Worm (Caenorhabditis elegans) whole organism, L2 larva: Measurements from ENCODE around the gene H03G16.6.
A peak's percentile ranks its signal among the peaks of the same experiment; 100 is the strongest.

Source experiments
- C34F6.9 ChIP-seq: fragments of 150-350 bp; optimal IDR thresholded peaks from 2 replicates; lab custom pipeline; 2014; ENCODE audit warnings: missing biosample characterization, missing genetic modification characterization
- R02D3.7 ChIP-seq: fragments of 150-350 bp; optimal IDR thresholded peaks from 2 replicates; lab custom pipeline; 2014; ENCODE audit warnings: missing biosample characterization, missing genetic modification characterization
- Y55F3AM.14 ChIP-seq: fragments of 200-800 bp; sonication (Bioruptor generic); optimal IDR thresholded peaks from 2 replicates; lab custom pipeline; 2018; ENCODE audit warnings: mild to moderate bottlenecking, missing genetic modification characterization, missing compliant biosample characterization
- ZK546.5 ChIP-seq: sonication (generic microtip); optimal IDR thresholded peaks from 2 replicates; lab custom pipeline; 2017; ENCODE audit warnings: missing biosample characterization, missing genetic modification characterization
- alr-1 ChIP-seq: fragments of 150-350 bp; optimal IDR thresholded peaks from 2 replicates; lab custom pipeline; 2014; ENCODE audit warnings: missing biosample characterization, missing genetic modification characterization
- aly-2 ChIP-seq: fragments of 150-350 bp; optimal IDR thresholded peaks from 2 replicates; lab custom pipeline; 2014; ENCODE audit warnings: missing biosample characterization, missing genetic modification characterization
- blmp-1 ChIP-seq: sonication (generic microtip); optimal IDR thresholded peaks from 2 replicates; lab custom pipeline; 2017; ENCODE audit warnings: missing genetic modification characterization, mild to moderate bottlenecking, missing compliant biosample characterization, antibody characterized with exemption, moderate library complexity; ENCODE audit not compliant: insufficient read depth
- crh-2 ChIP-seq: sonication (generic microtip); optimal IDR thresholded peaks from 2 replicates; lab custom pipeline; 2017; ENCODE audit warnings: missing biosample characterization, missing genetic modification characterization
- dmd-4 ChIP-seq: sonication (generic microtip); optimal IDR thresholded peaks from 2 replicates; lab custom pipeline; 2017; ENCODE audit warnings: missing biosample characterization, missing genetic modification characterization
- egl-27 ChIP-seq: sonication (generic microtip); optimal IDR thresholded peaks from 3 replicates; lab custom pipeline; 2017; ENCODE audit warnings: missing biosample characterization, missing genetic modification reagents, missing genetic modification characterization
- elt-3 ChIP-seq: sonication (generic microtip); optimal IDR thresholded peaks from 2 replicates; lab custom pipeline; 2017; ENCODE audit warnings: missing biosample characterization, missing genetic modification characterization
- fos-1 ChIP-seq: fragments of 150-350 bp; optimal IDR thresholded peaks from 2 replicates; lab custom pipeline; 2014; ENCODE audit warnings: missing biosample characterization, missing genetic modification characterization
- gmeb-1 ChIP-seq: fragments of 150-350 bp; optimal IDR thresholded peaks from 2 replicates; lab custom pipeline; 2014; ENCODE audit warnings: missing biosample characterization, missing genetic modification characterization
- lin-11 ChIP-seq: fragments of 150-350 bp; sonication (generic microtip); optimal IDR thresholded peaks from 2 replicates; lab custom pipeline; 2014; ENCODE audit warnings: missing biosample characterization, missing genetic modification characterization, inconsistent platforms, mixed read lengths
- lin-39 ChIP-seq: fragments of 150-350 bp; optimal IDR thresholded peaks from 2 replicates; lab custom pipeline; 2014; ENCODE audit warnings: missing biosample characterization, missing genetic modification reagents, missing genetic modification characterization
- mbf-1 ChIP-seq: sonication (generic microtip); optimal IDR thresholded peaks from 2 replicates; lab custom pipeline; 2017; ENCODE audit warnings: missing biosample characterization, missing genetic modification characterization
- mdl-1 ChIP-seq, 2 experiments: fragments of 150-350 bp in 1 of 2; sonication (generic microtip) in 1 of 2; optimal IDR thresholded peaks; 2 replicates each; lab custom pipeline; 2017; ENCODE audit warnings: missing biosample characterization in 2 of 2, missing genetic modification characterization in 2 of 2
- nhr-10 ChIP-seq: sonication (generic microtip); optimal IDR thresholded peaks from 2 replicates; lab custom pipeline; 2017; ENCODE audit warnings: missing biosample characterization, missing genetic modification characterization
- nhr-12 ChIP-seq: fragments of 150-350 bp; optimal IDR thresholded peaks from 2 replicates; lab custom pipeline; 2014; ENCODE audit warnings: missing biosample characterization, missing genetic modification characterization
- nhr-237 ChIP-seq: fragments of 150-350 bp; optimal IDR thresholded peaks from 2 replicates; lab custom pipeline; 2014; ENCODE audit warnings: missing biosample characterization, missing genetic modification characterization
- nhr-25 ChIP-seq: fragments of 150-350 bp; sonication (generic microtip); optimal IDR thresholded peaks from 3 replicates; lab custom pipeline; 2014; ENCODE audit warnings: missing biosample characterization, missing genetic modification characterization
- nhr-6 ChIP-seq: fragments of 150-350 bp; optimal IDR thresholded peaks from 2 replicates; lab custom pipeline; 2014; ENCODE audit warnings: missing biosample characterization, missing genetic modification characterization
- nhr-77 ChIP-seq: fragments of 150-350 bp; optimal IDR thresholded peaks from 2 replicates; lab custom pipeline; 2014; ENCODE audit warnings: missing biosample characterization, missing genetic modification characterization
- peb-1 ChIP-seq: fragments of 150-350 bp; optimal IDR thresholded peaks from 2 replicates; lab custom pipeline; 2014; ENCODE audit warnings: missing biosample characterization, missing genetic modification characterization
- sem-4 ChIP-seq: fragments of 150-350 bp; optimal IDR thresholded peaks from 2 replicates; lab custom pipeline; 2014; ENCODE audit warnings: missing biosample characterization, missing genetic modification reagents, missing genetic modification characterization
- sma-9 ChIP-seq, 2 experiments: fragments of 150-350 bp in 1 of 2; sonication (generic microtip) in 1 of 2; optimal IDR thresholded peaks; 2 replicates each; lab custom pipeline; 2014 to 2016; ENCODE audit warnings: missing genetic modification characterization in 2 of 2, mild to moderate bottlenecking in 1 of 2, missing biosample characterization in 1 of 2, missing compliant biosample characterization in 1 of 2, missing genetic modification reagents in 1 of 2, moderate library complexity in 1 of 2
- snpc-4 ChIP-seq: fragments of 150-350 bp; optimal IDR thresholded peaks from 2 replicates; lab custom pipeline; 2014; ENCODE audit warnings: missing biosample characterization, missing genetic modification characterization
- unc-39 ChIP-seq: fragments of 150-350 bp; optimal IDR thresholded peaks from 2 replicates; lab custom pipeline; 2014; ENCODE audit warnings: missing biosample characterization, missing genetic modification characterization
- unc-62 ChIP-seq: fragments of 150-350 bp; optimal IDR thresholded peaks from 2 replicates; lab custom pipeline; 2014; ENCODE audit warnings: missing biosample characterization, missing genetic modification reagents, missing genetic modification characterization
- zag-1 ChIP-seq: fragments of 150-350 bp; optimal IDR thresholded peaks from 2 replicates; lab custom pipeline; 2014; ENCODE audit warnings: missing biosample characterization, missing genetic modification characterization
- ztf-1 ChIP-seq: fragments of 200-800 bp; sonication (Bioruptor generic); conservative IDR thresholded peaks from 2 replicates; pipeline ENCODE4 v1.3.6; 2022; ENCODE audit warnings: missing genetic modification characterization, missing compliant biosample characterization
- ztf-4 ChIP-seq: fragments of 150-350 bp; optimal IDR thresholded peaks from 2 replicates; lab custom pipeline; 2014; ENCODE audit warnings: missing biosample characterization, missing genetic modification characterization

The H03G16.6 gene

DNA sequence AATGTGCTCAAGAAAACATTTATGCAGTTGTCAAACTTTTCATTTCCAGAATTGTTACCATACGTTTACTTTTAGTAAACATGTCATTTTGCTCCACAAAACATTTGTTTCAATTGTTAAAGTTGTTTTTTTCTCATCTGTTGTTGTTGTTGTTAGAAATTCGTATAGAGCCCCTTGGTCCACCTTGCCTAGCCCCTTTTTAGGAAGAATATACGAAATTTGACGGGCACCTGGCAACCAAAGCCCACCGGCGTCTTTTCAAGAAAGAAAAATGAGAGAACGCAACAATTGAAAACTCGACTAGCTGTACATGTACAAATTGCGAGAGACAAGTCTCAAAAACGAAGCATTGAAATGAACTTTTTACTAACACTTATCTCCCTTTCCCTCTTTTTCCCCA lies 31.9 kb downstream of the H03G16.6 start, which contains the start of gene F09B12.5:
TSS of gene F09B12.5 (plus strand) at position 301 of the 400 bp plus-strand sequence.
- TF ChIP-seq peb-1 (tag; lab: Kevin White, UChicago): no peak
- no peak for TF ChIP-seq R02D3.7 (tag; lab: Kevin White, UChicago)
- no peak for TF ChIP-seq mbf-1
- no peak for TF ChIP-seq C34F6.9 (tag; lab: Kevin White, UChicago)
- no peak for TF ChIP-seq unc-39 (tag; lab: Kevin White, UChicago)
- no peak for TF ChIP-seq sem-4 (tag; lab: Kevin White, UChicago)
- no peak for TF ChIP-seq ztf-4 (tag; lab: Kevin White, UChicago)
- TF ChIP-seq aly-2 (tag; lab: Kevin White, UChicago): no peak
- no peak for TF ChIP-seq nhr-237
- no peak for TF ChIP-seq egl-27 (tag; lab: Kevin White, UChicago)
- no peak for TF ChIP-seq nhr-6 (tag; lab: Kevin White, UChicago)
- no peak for TF ChIP-seq unc-62
- no peak for TF ChIP-seq ZK546.5 (tag; lab: Kevin White, UChicago)
- no peak for TF ChIP-seq mdl-1 (tag; optimal IDR thresholded peaks at IDR 0.05; lab: Kevin White, UChicago)
- no peak for TF ChIP-seq dmd-4 (tag; lab: Kevin White, UChicago)
- no peak for TF ChIP-seq ztf-1 (GFP tag; lab: Robert Waterston, UW)
- no peak for TF ChIP-seq nhr-25 (tag; lab: Kevin White, UChicago)

DNA sequence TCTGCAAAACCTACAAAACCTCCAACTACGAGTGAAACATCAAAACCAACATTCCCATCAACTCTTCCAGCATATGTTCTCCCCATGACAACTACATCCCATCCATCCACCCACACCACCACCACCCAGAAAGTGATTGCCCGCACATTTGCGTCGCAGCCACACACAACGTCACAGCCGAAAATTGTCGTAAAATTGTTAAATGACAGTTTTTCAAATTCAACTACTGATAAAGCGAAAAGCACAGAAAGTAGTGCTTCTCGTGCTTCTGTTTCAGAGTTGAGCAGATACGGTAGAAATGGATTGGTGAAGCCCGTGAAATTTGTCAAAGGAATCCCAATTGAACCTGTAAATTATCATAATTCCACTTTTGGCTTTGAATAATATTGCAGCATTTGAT lies 35.3 kb downstream of the H03G16.6 start:
- TF ChIP-seq alr-1 (no peak), unc-39 (tag; lab: Kevin White, UChicago) (no peak), nhr-77 (tag; lab: Kevin White, UChicago) (no peak), unc-62 (no peak), gmeb-1 (tag; lab: Kevin White, UChicago) (no peak), nhr-237 (no peak)

DNA sequence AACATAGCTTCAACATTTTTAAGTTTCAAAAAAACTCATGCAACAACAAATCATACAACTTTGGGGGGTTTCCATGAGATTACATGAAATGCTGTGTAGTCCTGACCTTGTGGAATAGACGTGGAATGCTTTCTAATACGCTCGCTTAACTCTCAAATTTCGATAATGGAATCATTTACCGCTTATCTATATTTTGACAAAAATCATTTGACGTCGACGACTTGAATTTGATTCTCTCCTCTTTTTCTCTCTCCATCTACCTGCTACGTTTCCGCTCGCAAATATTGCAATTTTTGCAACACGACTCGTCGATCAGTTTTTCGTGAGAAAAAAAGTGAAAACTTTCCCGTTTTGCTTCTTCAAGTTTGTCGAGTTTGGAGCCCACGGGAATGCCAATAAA lies 36.6 kb downstream of the H03G16.6 start, which contains the start of gene flr-4:
TSS of gene flr-4 (plus strand) at position 275 of the 400 bp plus-strand sequence.
- TF ChIP-seq lin-39 (no peak), crh-2 (tag; lab: Kevin White, UChicago) (peak; percentile 8), ztf-1 (GFP tag; lab: Robert Waterston, UW) (no peak), sma-9 (GFP tag; optimal IDR thresholded peaks at IDR 0.05; lab: Kevin White, UChicago) (peak; percentile 16), sma-9 (tag; optimal IDR thresholded peaks at IDR 0.05; lab: Kevin White, UChicago) (no peak), nhr-12 (tag; lab: Kevin White, UChicago) (no peak), fos-1 (peak; percentile 71)

DNA sequence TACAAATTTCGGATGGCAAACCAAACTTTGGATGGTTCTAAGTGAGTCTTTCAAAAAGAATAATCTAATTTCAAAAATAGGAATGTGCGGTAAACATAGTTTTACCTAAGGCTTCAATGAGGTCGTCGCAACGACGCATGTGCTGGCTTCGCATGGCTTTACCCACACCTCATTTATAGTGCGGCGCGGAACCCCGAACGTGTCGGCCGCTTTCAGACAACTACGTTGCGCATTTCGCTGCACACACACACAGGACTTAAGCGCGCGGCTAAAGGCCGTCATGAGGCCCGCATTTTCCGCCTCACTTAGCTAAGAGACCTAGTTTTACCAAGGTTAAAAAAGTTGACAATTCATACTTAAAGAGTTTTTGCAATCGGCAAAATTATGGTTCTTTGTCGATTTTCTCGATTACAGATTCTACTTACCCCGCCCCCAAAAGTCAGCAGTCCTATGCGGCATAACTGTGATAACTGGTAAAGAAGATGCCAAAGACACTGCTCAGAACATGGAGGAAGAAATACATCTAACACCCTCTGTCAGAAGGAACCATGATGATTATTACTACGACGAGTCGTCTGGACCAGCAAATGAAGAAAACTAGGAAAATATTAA lies 40.4 kb downstream of the H03G16.6 start:
- TF ChIP-seq nhr-77 (tag; lab: Kevin White, UChicago): no peak
- peak; percentile 75 for TF ChIP-seq snpc-4 (tag; lab: Kevin White, UChicago)
- TF ChIP-seq, all 48 proteins: peak for 1

DNA sequence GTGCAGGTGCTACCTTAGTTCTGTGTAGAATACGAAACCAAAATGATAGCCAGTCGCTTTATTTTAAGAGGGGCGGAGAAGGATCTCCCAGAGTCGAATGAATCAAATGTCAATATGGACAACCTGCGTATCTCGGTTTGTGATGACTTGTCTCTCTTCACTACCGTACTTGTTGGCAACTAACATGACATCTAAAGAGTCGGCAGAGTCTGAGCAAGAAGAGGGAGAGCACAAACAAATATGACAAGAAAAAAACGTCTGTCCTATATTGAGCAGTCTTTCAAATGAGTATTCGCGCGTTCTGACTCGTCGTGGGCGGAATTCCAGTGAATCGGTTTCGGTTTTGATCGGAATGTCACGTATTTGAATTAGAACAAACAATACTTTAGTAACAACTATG lies 42.5 kb downstream of the H03G16.6 start, which contains the start of gene F09B12.7:
TSS of gene F09B12.7 (minus strand) at position 101 of the 400 bp plus-strand sequence.
- TF ChIP-seq Y55F3AM.14 (GFP tag; lab: Kevin White, UChicago) (no peak), elt-3 (tag; lab: Kevin White, UChicago) (no peak), mdl-1 (tag; optimal IDR thresholded peaks at IDR 0.05; lab: Kevin White, UChicago) (no peak), alr-1 (no peak), lin-11 (tag; lab: Kevin White, UChicago) (no peak), nhr-77 (tag; lab: Kevin White, UChicago) (no peak), zag-1 (no peak), dmd-4 (tag; lab: Kevin White, UChicago) (no peak), peb-1 (tag; lab: Kevin White, UChicago) (no peak), nhr-10 (tag; lab: Kevin White, UChicago) (no peak), nhr-25 (tag; lab: Kevin White, UChicago) (no peak), crh-2 (tag; lab: Kevin White, UChicago) (no peak), ztf-1 (GFP tag; lab: Robert Waterston, UW) (no peak), egl-27 (tag; lab: Kevin White, UChicago) (no peak), blmp-1 (tag; lab: Kevin White, UChicago) (no peak), ZK546.5 (tag; lab: Kevin White, UChicago) (no peak)
